Worm (Caenorhabditis elegans) whole organism, late embryonic: ENCODE results near the gene clec-218.

Source experiments
- C08G9.2 ChIP-seq: sonication (generic microtip); optimal IDR thresholded peaks from 2 replicates; lab custom pipeline; 2016; ENCODE audit warnings: mild to moderate bottlenecking, missing genetic modification characterization, moderate library complexity, missing compliant biosample characterization
- K09A11.1 ChIP-seq: sonication (generic microtip); optimal IDR thresholded peaks from 2 replicates; lab custom pipeline; 2017; ENCODE audit warnings: antibody characterized with exemption, mild to moderate bottlenecking, missing genetic modification characterization, missing compliant biosample characterization; ENCODE audit not compliant: insufficient read depth
- ceh-18 ChIP-seq: sonication (generic microtip); optimal IDR thresholded peaks from 2 replicates; lab custom pipeline; 2016; ENCODE audit warnings: missing genetic modification characterization, missing compliant biosample characterization
- dve-1 ChIP-seq: sonication (generic microtip); optimal IDR thresholded peaks from 2 replicates; lab custom pipeline; 2017; ENCODE audit warnings: antibody characterized with exemption, mild to moderate bottlenecking, missing genetic modification characterization, missing compliant biosample characterization
- elt-2 ChIP-seq: sonication (generic microtip); optimal IDR thresholded peaks from 2 replicates; lab custom pipeline; 2016; ENCODE audit warnings: missing genetic modification reagents, missing genetic modification characterization, missing compliant biosample characterization
- fkh-10 ChIP-seq: fragments of 150-350 bp; optimal IDR thresholded peaks from 2 replicates; lab custom pipeline; 2014; ENCODE audit warnings: missing biosample characterization, missing genetic modification reagents, missing genetic modification characterization
- nhr-232 ChIP-seq: sonication (generic microtip); optimal IDR thresholded peaks from 2 replicates; lab custom pipeline; 2016; ENCODE audit warnings: missing genetic modification characterization, missing compliant biosample characterization
- pha-4 ChIP-seq: fragments of 150-350 bp; optimal IDR thresholded peaks from 2 replicates; lab custom pipeline; 2018; ENCODE audit warnings: missing biosample characterization, missing genetic modification reagents, missing genetic modification characterization

- TF ChIP-seq dve-1 (tag; lab: Kevin White, UChicago) (no peak), fkh-10 (GFP tag; lab: Kevin White, UChicago) (no peak), C08G9.2 (tag; lab: Kevin White, UChicago) (no peak), K09A11.1 (tag; lab: Kevin White, UChicago) (no peak), nhr-232 (tag; lab: Kevin White, UChicago) (no peak), pha-4 (tag; lab: Kevin White, UChicago) (no peak), elt-2 (tag; lab: Kevin White, UChicago) (no peak), ceh-18 (no peak)
Measured at ce11 chrV:8271395-8271794, 36.3 kb upstream of the clec-218 start.
